Fruit fly (Drosophila melanogaster) Kc167 (cell line): ENCODE measurements around the gene ft.

Experiments
- Sin3A ChIP-seq: fragments of >200 bp; optimal IDR thresholded peaks from 2 replicates; lab custom pipeline; 2018; ENCODE audit warnings: missing external identifiers
- h ChIP-seq: fragments of >200 bp; optimal IDR thresholded peaks from 3 replicates; lab custom pipeline; 2018; ENCODE audit warnings: missing external identifiers

DNA sequence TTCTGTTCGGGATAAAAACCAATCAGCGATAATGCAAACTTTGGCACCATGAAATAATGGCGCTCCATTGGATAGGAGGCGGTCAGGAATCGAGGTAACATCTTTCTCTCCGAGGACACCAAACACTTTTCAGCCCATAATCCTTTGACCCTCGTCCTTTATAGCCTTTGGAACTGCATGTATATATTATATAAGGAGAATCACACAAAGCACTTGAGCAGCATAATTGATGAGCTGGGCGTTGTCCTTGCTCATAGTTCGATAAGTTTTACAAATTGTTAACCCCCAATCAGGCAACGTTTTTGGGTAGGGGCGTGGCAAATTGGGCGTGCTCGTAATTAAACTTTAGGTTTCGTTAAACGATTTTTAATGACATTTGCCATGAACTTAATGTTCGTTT, 55.6 kb downstream of the ft start, which contains the start of gene Or24a:
- TF ChIP-seq h (no peak), Sin3A (lab: Kevin White, UChicago) (no peak)
